Fruit fly (Drosophila melanogaster) whole organism, embryonic: Measurements from ENCODE around the gene CG10508.

Source experiments
- Asciz ChIP-seq: fragments of 200-800 bp; sonication (Bioruptor generic); optimal IDR thresholded peaks from 2 replicates; lab custom pipeline; 2017; ENCODE audit warnings: missing biosample characterization, mild to moderate bottlenecking, missing genetic modification characterization, missing genetic modification reagents
- Atf-2 ChIP-seq: fragments of 200-800 bp; sonication (Bioruptor generic); optimal IDR thresholded peaks from 2 replicates; lab custom pipeline; 2016; ENCODE audit warnings: missing biosample characterization, missing genetic modification characterization
- Atf3 ChIP-seq: fragments of 200-800 bp; sonication (Bioruptor generic); optimal IDR thresholded peaks from 3 replicates; lab custom pipeline; 2016; ENCODE audit warnings: missing biosample characterization, missing genetic modification characterization
- Bdp1 ChIP-seq: fragments of 200-800 bp; sonication (Bioruptor generic); optimal IDR thresholded peaks from 3 replicates; lab custom pipeline; 2016; ENCODE audit warnings: missing biosample characterization, missing genetic modification characterization
- CG10565 ChIP-seq: fragments of 200-800 bp; sonication (Bioruptor generic); optimal IDR thresholded peaks from 3 replicates; lab custom pipeline; 2016; ENCODE audit warnings: missing biosample characterization, mild to moderate bottlenecking, missing genetic modification characterization
- CG11695 ChIP-seq: fragments of 200-800 bp; sonication (Bioruptor generic); IDR thresholded peaks from 3 replicates; pipeline ENCODE4 v1.3.6; 2022; ENCODE audit warnings: missing biosample characterization, missing genetic modification characterization
- CG11696 ChIP-seq: fragments of 200-800 bp; sonication (Bioruptor generic); IDR thresholded peaks from 2 replicates; pipeline ENCODE4 v1.3.6; 2022; ENCODE audit warnings: missing biosample characterization, missing genetic modification characterization
- CG12219 ChIP-seq: fragments of 200-800 bp; sonication (Bioruptor generic); optimal IDR thresholded peaks from 3 replicates; lab custom pipeline; 2018; ENCODE audit warnings: missing biosample characterization, mild to moderate bottlenecking, missing genetic modification characterization
- CG1233 ChIP-seq: fragments of 200-800 bp; sonication (Bioruptor generic); optimal IDR thresholded peaks from 4 replicates; lab custom pipeline; 2018; ENCODE audit warnings: missing biosample characterization, mild to moderate bottlenecking, missing genetic modification characterization
- CG13123 ChIP-seq: fragments of 200-800 bp; sonication (Bioruptor generic); optimal IDR thresholded peaks from 2 replicates; lab custom pipeline; 2016; ENCODE audit warnings: missing biosample characterization, missing genetic modification characterization
- CG13287 ChIP-seq: fragments of 200-800 bp; sonication (Bioruptor generic); IDR thresholded peaks from 2 replicates; pipeline ENCODE4 v1.3.6; 2022; ENCODE audit warnings: missing biosample characterization, missing genetic modification characterization; ENCODE audit not compliant: partially characterized antibody
- CG15269 ChIP-seq: fragments of 200-800 bp; sonication (Bioruptor generic); optimal IDR thresholded peaks from 2 replicates; lab custom pipeline; 2018; ENCODE audit warnings: missing biosample characterization, mild to moderate bottlenecking, missing genetic modification characterization, moderate library complexity
- CG15514 ChIP-seq: fragments of 200-800 bp; sonication (Bioruptor generic); optimal IDR thresholded peaks from 3 replicates; lab custom pipeline; 2017; ENCODE audit warnings: missing biosample characterization, missing genetic modification characterization, mild to moderate bottlenecking, moderate library complexity, missing genetic modification reagents
- CG15696 ChIP-seq: fragments of 200-800 bp; sonication (Bioruptor generic); optimal IDR thresholded peaks from 2 replicates; lab custom pipeline; 2019; ENCODE audit warnings: missing biosample characterization, mild to moderate bottlenecking, missing genetic modification characterization, moderate library complexity
- CG16779 ChIP-seq: fragments of 200-800 bp; sonication (Bioruptor generic); IDR thresholded peaks from 2 replicates; pipeline ENCODE4 v1.3.6; 2022; ENCODE audit warnings: missing biosample characterization, missing genetic modification characterization
- CG18764 ChIP-seq: fragments of 200-800 bp; sonication (Bioruptor generic); optimal IDR thresholded peaks from 3 replicates; lab custom pipeline; 2016; ENCODE audit warnings: missing biosample characterization, missing genetic modification characterization
- CG2712 ChIP-seq: fragments of 200-800 bp; optimal IDR thresholded peaks from 3 replicates; lab custom pipeline; 2019; ENCODE audit warnings: missing biosample characterization, mild to moderate bottlenecking, missing genetic modification characterization, moderate library complexity
- CG31441 ChIP-seq: fragments of 200-800 bp; sonication (Bioruptor generic); IDR thresholded peaks from 2 replicates; pipeline ENCODE4 v1.3.6; 2022; ENCODE audit warnings: missing biosample characterization, missing genetic modification characterization
- CG32532 ChIP-seq: fragments of 200-800 bp; sonication (Bioruptor generic); IDR thresholded peaks from 2 replicates; pipeline ENCODE4 v1.3.6; 2022; ENCODE audit warnings: missing biosample characterization, missing genetic modification characterization
- CG43689 ChIP-seq: fragments of 200-800 bp; sonication (Bioruptor generic); IDR thresholded peaks from 2 replicates; pipeline ENCODE4 v1.3.6; 2022; ENCODE audit warnings: missing biosample characterization, missing genetic modification characterization
- CG6765 ChIP-seq: fragments of 200-800 bp; sonication (Bioruptor generic); optimal IDR thresholded peaks from 3 replicates; lab custom pipeline; 2017; ENCODE audit warnings: missing biosample characterization, mild to moderate bottlenecking, missing genetic modification characterization
- CG6813 ChIP-seq: fragments of 200-800 bp; sonication (Bioruptor generic); optimal IDR thresholded peaks from 2 replicates; lab custom pipeline; 2017; ENCODE audit warnings: missing biosample characterization, missing genetic modification characterization, mild to moderate bottlenecking, moderate library complexity, missing genetic modification reagents
- CG8089 ChIP-seq: fragments of 200-800 bp; sonication (Bioruptor generic); optimal IDR thresholded peaks from 3 replicates; lab custom pipeline; 2016; ENCODE audit warnings: missing biosample characterization, missing genetic modification characterization
- CG8944 ChIP-seq: fragments of 200-800 bp; sonication (Bioruptor generic); optimal IDR thresholded peaks from 3 replicates; lab custom pipeline; 2016; ENCODE audit warnings: missing biosample characterization, missing genetic modification characterization
- Dbx ChIP-seq: fragments of 200-800 bp; sonication (Bioruptor generic); IDR thresholded peaks from 3 replicates; pipeline ENCODE4 v1.3.6; 2022; ENCODE audit warnings: missing biosample characterization, missing genetic modification characterization
- Dek ChIP-seq: fragments of 200-800 bp; sonication (Bioruptor generic); optimal IDR thresholded peaks from 3 replicates; lab custom pipeline; 2019; ENCODE audit warnings: missing biosample characterization, mild to moderate bottlenecking, missing genetic modification characterization, moderate library complexity
- Dp ChIP-seq: fragments of 200-800 bp; sonication (Bioruptor generic); optimal IDR thresholded peaks from 2 replicates; lab custom pipeline; 2018; ENCODE audit warnings: missing biosample characterization, mild to moderate bottlenecking, missing genetic modification characterization, moderate library complexity
- Ets65A ChIP-seq: fragments of 200-800 bp; sonication (Bioruptor generic); peaks from one replicate; lab custom pipeline; 2016; ENCODE audit warnings: missing biosample characterization, missing genetic modification characterization
- Ets97D ChIP-seq: fragments of 200-800 bp; sonication (Bioruptor generic); optimal IDR thresholded peaks from 3 replicates; lab custom pipeline; 2016; ENCODE audit warnings: missing biosample characterization, missing genetic modification characterization
- Jarid2 ChIP-seq: fragments of 200-800 bp; sonication (Bioruptor generic); optimal IDR thresholded peaks from 3 replicates; lab custom pipeline; 2017; ENCODE audit warnings: mild to moderate bottlenecking, missing biosample characterization, missing genetic modification reagents, missing genetic modification characterization
- Max ChIP-seq: fragments of 200-800 bp; sonication (Bioruptor generic); optimal IDR thresholded peaks from 2 replicates; lab custom pipeline; 2016; ENCODE audit warnings: missing biosample characterization, mild to moderate bottlenecking, missing genetic modification characterization
- Oli ChIP-seq: fragments of 200-800 bp; sonication (Bioruptor generic); optimal IDR thresholded peaks from 2 replicates; lab custom pipeline; 2018; ENCODE audit warnings: missing biosample characterization, mild to moderate bottlenecking, missing genetic modification characterization, moderate library complexity
- Ptx1 ChIP-seq: fragments of 200-800 bp; sonication (Bioruptor generic); IDR thresholded peaks from 2 replicates; pipeline ENCODE4 v1.3.6; 2022; ENCODE audit warnings: missing biosample characterization, missing genetic modification characterization
- Ravus ChIP-seq: fragments of 200-800 bp; sonication (Bioruptor generic); IDR thresholded peaks from 2 replicates; pipeline ENCODE4 v1.3.6; 2022; ENCODE audit warnings: missing biosample characterization, missing genetic modification characterization
- TFAM ChIP-seq: fragments of 200-800 bp; sonication (Bioruptor generic); optimal IDR thresholded peaks from 2 replicates; lab custom pipeline; 2017; ENCODE audit warnings: missing biosample characterization, missing genetic modification characterization, inconsistent platforms
- ato ChIP-seq: fragments of 200-800 bp; sonication (Bioruptor generic); IDR thresholded peaks from 2 replicates; pipeline ENCODE4 v1.3.6; 2022; ENCODE audit warnings: missing biosample characterization, missing genetic modification characterization; ENCODE audit not compliant: partially characterized antibody
- caup ChIP-seq: fragments of 200-800 bp; sonication (Bioruptor generic); optimal IDR thresholded peaks from 3 replicates; lab custom pipeline; 2017; ENCODE audit warnings: missing biosample characterization, mild to moderate bottlenecking, missing genetic modification characterization, moderate library complexity; ENCODE audit not compliant: severe bottlenecking
- chinmo ChIP-seq: fragments of 200-800 bp; sonication (Bioruptor generic); IDR thresholded peaks from 4 replicates; pipeline ENCODE4 v1.3.6; 2022; ENCODE audit warnings: missing biosample characterization, missing genetic modification characterization; ENCODE audit not compliant: partially characterized antibody
- dmrt11E ChIP-seq: fragments of 200-800 bp; sonication (Bioruptor generic); optimal IDR thresholded peaks from 3 replicates; lab custom pipeline; 2018; ENCODE audit warnings: missing biosample characterization, mild to moderate bottlenecking, missing genetic modification characterization, moderate library complexity
- ewg ChIP-seq: fragments of 200-800 bp; sonication (Bioruptor generic); optimal IDR thresholded peaks from 3 replicates; lab custom pipeline; 2017; ENCODE audit warnings: mild to moderate bottlenecking, missing biosample characterization, missing genetic modification reagents, missing genetic modification characterization
- h ChIP-seq: fragments of >200 bp; optimal IDR thresholded peaks from 2 replicates; lab custom pipeline; 2017
- insv ChIP-seq, 2 experiments: fragments of 200-800 bp; sonication (Bioruptor generic); optimal IDR thresholded peaks; 3 replicates each; lab custom pipeline; 2016 to 2018; ENCODE audit warnings: missing biosample characterization in 2 of 2, missing genetic modification characterization in 2 of 2
- jing ChIP-seq: fragments of 200-800 bp; sonication (Bioruptor generic); optimal IDR thresholded peaks from 2 replicates; lab custom pipeline; 2018; ENCODE audit warnings: missing biosample characterization, mild to moderate bottlenecking, missing genetic modification characterization
- kni ChIP-seq: fragments of 200-800 bp; sonication (Bioruptor generic); optimal IDR thresholded peaks from 3 replicates; lab custom pipeline; 2017; ENCODE audit warnings: mild to moderate bottlenecking, missing biosample characterization, missing genetic modification reagents, missing genetic modification characterization
- sd ChIP-seq: fragments of 200-800 bp; sonication (Bioruptor generic); optimal IDR thresholded peaks from 3 replicates; lab custom pipeline; 2018; ENCODE audit warnings: missing biosample characterization, mild to moderate bottlenecking, missing genetic modification characterization, moderate library complexity
- seq ChIP-seq: fragments of 200-800 bp; sonication (Bioruptor generic); IDR thresholded peaks from 2 replicates; pipeline ENCODE4 v1.3.6; 2022; ENCODE audit warnings: missing biosample characterization, missing genetic modification characterization
- sr ChIP-seq: fragments of 200-800 bp; sonication (Bioruptor generic); IDR thresholded peaks from 3 replicates; pipeline ENCODE4 v1.3.6; 2022; ENCODE audit warnings: missing biosample characterization, missing genetic modification characterization
- stwl ChIP-seq: fragments of 200-800 bp; sonication (Bioruptor generic); optimal IDR thresholded peaks from 3 replicates; lab custom pipeline; 2018; ENCODE audit warnings: missing biosample characterization, mild to moderate bottlenecking, missing genetic modification characterization, moderate library complexity
- trh ChIP-seq: fragments of 200-800 bp; sonication (Bioruptor generic); optimal IDR thresholded peaks from 2 replicates; lab custom pipeline; 2016; ENCODE audit warnings: missing biosample characterization, missing genetic modification characterization
- usp ChIP-seq: fragments of >200 bp; optimal IDR thresholded peaks from 2 replicates; lab custom pipeline; 2017; ENCODE audit warnings: missing biosample characterization, missing genetic modification characterization

The CG10508 gene

dm6 chr3L:21253761-21254523 lies 43.9 kb downstream of the CG10508 start (continued):
- TF ChIP-seq Ets65A: no peak
- no peak for TF ChIP-seq CG1233 (GFP tag; lab: Kevin White, UChicago)
- no peak for TF ChIP-seq Atf3 (GFP tag; lab: Kevin White, UChicago)
- TF ChIP-seq Dbx (GFP tag; lab: Robert Waterston, UW): no peak
- TF ChIP-seq CG8944 (GFP tag; lab: Kevin White, UChicago): no peak
- no peak for TF ChIP-seq CG15696 (tag; lab: Kevin White, UChicago)
- TF ChIP-seq CG11696 (GFP tag; lab: Robert Waterston, UW): no peak
- no peak for TF ChIP-seq CG6765 (GFP tag; lab: Kevin White, UChicago)
- peak; percentile 19 for TF ChIP-seq CG12219
- TF ChIP-seq sr (GFP tag; lab: Robert Waterston, UW): no peak
- TF ChIP-seq trh (GFP tag; lab: Kevin White, UChicago): no peak
- TF ChIP-seq usp (GFP tag; lab: Kevin White, UChicago): no peak
- no peak for TF ChIP-seq TFAM (GFP tag; lab: Kevin White, UChicago)
- TF ChIP-seq dmrt11E (tag; lab: Kevin White, UChicago): peak; percentile 55
- TF ChIP-seq sd: no peak
- no peak for TF ChIP-seq seq
- TF ChIP-seq CG32532 (GFP tag; lab: Robert Waterston, UW): no peak
- no peak for TF ChIP-seq CG8089 (GFP tag; lab: Kevin White, UChicago)
- no peak for TF ChIP-seq ato (GFP tag; lab: Robert Waterston, UW)
- TF ChIP-seq CG15514 (GFP tag; lab: Kevin White, UChicago): no peak
- TF ChIP-seq caup: no peak
- peak; percentile 21 for TF ChIP-seq CG15269 (tag; lab: Kevin White, UChicago)
- no peak for TF ChIP-seq Bdp1 (GFP tag; lab: Kevin White, UChicago)
- TF ChIP-seq CG16779 (GFP tag; lab: Robert Waterston, UW): no peak
- TF ChIP-seq h: no peak
- no peak for TF ChIP-seq CG43689 (GFP tag; lab: Robert Waterston, UW)
- no peak for TF ChIP-seq Dp
- TF ChIP-seq Atf-2 (GFP tag; lab: Kevin White, UChicago): no peak
- TF ChIP-seq kni (GFP tag; lab: Kevin White, UChicago): no peak
- no peak for TF ChIP-seq Ravus
- no peak for TF ChIP-seq Ets97D (GFP tag; lab: Kevin White, UChicago)
- TF ChIP-seq Jarid2 (GFP tag; lab: Kevin White, UChicago): no peak
- peak; percentile 57 for TF ChIP-seq Ptx1 (GFP tag; lab: Robert Waterston, UW)
- TF ChIP-seq Oli (tag; lab: Kevin White, UChicago): peak; percentile 49
- no peak for TF ChIP-seq stwl (tag; lab: Kevin White, UChicago)
- TF ChIP-seq CG31441 (GFP tag; lab: Robert Waterston, UW): peak; percentile 65
- TF ChIP-seq chinmo (GFP tag; lab: Robert Waterston, UW): 0 out of 4 replicates have a peak, but pooled peaks have one; percentile 44
- TF ChIP-seq Asciz (GFP tag; lab: Kevin White, UChicago): peak; percentile 35
- no peak for TF ChIP-seq CG13123 (GFP tag; lab: Kevin White, UChicago)
- no peak for TF ChIP-seq CG11695 (GFP tag; lab: Robert Waterston, UW)
- no peak for TF ChIP-seq CG10565
- TF ChIP-seq Dek: no peak
- peak; percentile 75 for TF ChIP-seq CG2712 (tag; lab: Kevin White, UChicago)
- TF ChIP-seq CG13287 (GFP tag; lab: Robert Waterston, UW): no peak
- TF ChIP-seq ewg (GFP tag; lab: Kevin White, UChicago): no peak
- no peak for TF ChIP-seq CG18764 (GFP tag; lab: Kevin White, UChicago)
- TF ChIP-seq jing: peak; percentile 43
- TF ChIP-seq CG6813 (GFP tag; lab: Kevin White, UChicago): no peak
- TF ChIP-seq Max: no peak
- TF ChIP-seq insv (GFP tag; optimal IDR thresholded peaks at IDR 0.05; lab: Kevin White, UChicago): no peak
